Fruit fly (Drosophila melanogaster): ENCODE results near the gene CG3156.

CG3156 gene

dm6 chrX:499589-500041, 11.9 kb downstream of the CG3156 start:
- TF ChIP-seq Sin3A (optimal IDR thresholded peaks at IDR 0.05) (no peak), insv (optimal IDR thresholded peaks at IDR 0.05) (no peak), psq (optimal IDR thresholded peaks at IDR 0.05) (no peak), ttk (optimal IDR thresholded peaks at IDR 0.05) (no peak), Myc (optimal IDR thresholded peaks at IDR 0.05) (no peak), h (optimal IDR thresholded peaks at IDR 0.05) (no peak)

- TF ChIP-seq insv (optimal IDR thresholded peaks at IDR 0.05), result no peak
- no peak for TF ChIP-seq ttk (optimal IDR thresholded peaks at IDR 0.05)
- no peak for TF ChIP-seq Sin3A (optimal IDR thresholded peaks at IDR 0.05)
- no peak for TF ChIP-seq psq (optimal IDR thresholded peaks at IDR 0.05)
- TF ChIP-seq Myc (optimal IDR thresholded peaks at IDR 0.05), result no peak
- no peak for TF ChIP-seq h (optimal IDR thresholded peaks at IDR 0.05)
These were observed 21.4 kb downstream of the CG3156 start, which contains the start of gene arg for dm6 chrX:509117-509516. Gene arg (plus strand): TSS chrX:509435.

dm6 chrX:510528-510927, 22.9 kb downstream of the CG3156 start:
- TF ChIP-seq Myc (optimal IDR thresholded peaks at IDR 0.05), result no peak
- TF ChIP-seq insv (optimal IDR thresholded peaks at IDR 0.05), result no peak
- TF ChIP-seq ttk (optimal IDR thresholded peaks at IDR 0.05), result no peak
- no peak for TF ChIP-seq Sin3A (optimal IDR thresholded peaks at IDR 0.05)

dm6 chrX:512527-512926, 24.8 kb downstream of the CG3156 start:
- TF ChIP-seq psq (optimal IDR thresholded peaks at IDR 0.05), result no peak
- TF ChIP-seq insv (optimal IDR thresholded peaks at IDR 0.05), result no peak
- no peak for TF ChIP-seq ttk (optimal IDR thresholded peaks at IDR 0.05)
- no peak for TF ChIP-seq Sin3A (optimal IDR thresholded peaks at IDR 0.05)
- TF ChIP-seq h (optimal IDR thresholded peaks at IDR 0.05), result no peak
- no peak for TF ChIP-seq Myc (optimal IDR thresholded peaks at IDR 0.05)

- TF ChIP-seq ttk (optimal IDR thresholded peaks at IDR 0.05) (no peak), insv (optimal IDR thresholded peaks at IDR 0.05) (no peak), psq (optimal IDR thresholded peaks at IDR 0.05) (no peak), Sin3A (optimal IDR thresholded peaks at IDR 0.05) (no peak), h (optimal IDR thresholded peaks at IDR 0.05) (no peak), Myc (optimal IDR thresholded peaks at IDR 0.05) (no peak)
These were observed 28.0 kb downstream of the CG3156 start for dm6 chrX:515676-516075.

- TF ChIP-seq psq (optimal IDR thresholded peaks at IDR 0.05) (no peak), h (optimal IDR thresholded peaks at IDR 0.05) (no peak), Myc (optimal IDR thresholded peaks at IDR 0.05) (no peak), insv (optimal IDR thresholded peaks at IDR 0.05) (no peak)
These were observed 31.2 kb downstream of the CG3156 start for dm6 chrX:518858-519257.

dm6 chrX:520215-520861, 32.7 kb downstream of the CG3156 start:
- TF ChIP-seq h (optimal IDR thresholded peaks at IDR 0.05) (no peak), insv (optimal IDR thresholded peaks at IDR 0.05) (no peak), psq (optimal IDR thresholded peaks at IDR 0.05) (no peak), Myc (optimal IDR thresholded peaks at IDR 0.05) (no peak), ttk (optimal IDR thresholded peaks at IDR 0.05) (no peak), Sin3A (optimal IDR thresholded peaks at IDR 0.05) (no peak)

dm6 chrX:521683-522082, 34.0 kb downstream of the CG3156 start:
- no peak for TF ChIP-seq h (optimal IDR thresholded peaks at IDR 0.05)
- TF ChIP-seq psq (optimal IDR thresholded peaks at IDR 0.05), result no peak
- no peak for TF ChIP-seq ttk (optimal IDR thresholded peaks at IDR 0.05)

- TF ChIP-seq Myc (optimal IDR thresholded peaks at IDR 0.05) (no peak), psq (optimal IDR thresholded peaks at IDR 0.05) (no peak), Sin3A (optimal IDR thresholded peaks at IDR 0.05) (no peak)
These were observed 34.8 kb downstream of the CG3156 start for dm6 chrX:522357-523043.

- TF ChIP-seq psq (optimal IDR thresholded peaks at IDR 0.05) (no peak), ttk (optimal IDR thresholded peaks at IDR 0.05) (no peak), insv (optimal IDR thresholded peaks at IDR 0.05) (no peak), Myc (optimal IDR thresholded peaks at IDR 0.05) (no peak), h (optimal IDR thresholded peaks at IDR 0.05) (no peak), Sin3A (optimal IDR thresholded peaks at IDR 0.05) (no peak)
These were observed 35.6 kb downstream of the CG3156 start, which contains the start of gene elav for dm6 chrX:523179-523851. Gene elav (minus strand): TSS chrX:523226.

dm6 chrX:524331-524730, 36.7 kb downstream of the CG3156 start:
- TF ChIP-seq insv (optimal IDR thresholded peaks at IDR 0.05) (no peak), Sin3A (optimal IDR thresholded peaks at IDR 0.05) (no peak), h (optimal IDR thresholded peaks at IDR 0.05) (no peak), psq (optimal IDR thresholded peaks at IDR 0.05) (no peak), ttk (optimal IDR thresholded peaks at IDR 0.05) (no peak), Myc (optimal IDR thresholded peaks at IDR 0.05) (no peak)

- TF ChIP-seq psq (optimal IDR thresholded peaks at IDR 0.05) (no peak), Sin3A (optimal IDR thresholded peaks at IDR 0.05) (no peak), insv (optimal IDR thresholded peaks at IDR 0.05) (no peak), h (optimal IDR thresholded peaks at IDR 0.05) (no peak), Myc (optimal IDR thresholded peaks at IDR 0.05) (no peak), ttk (optimal IDR thresholded peaks at IDR 0.05) (no peak)
These were observed 37.9 kb downstream of the CG3156 start for dm6 chrX:525610-526009.

Data from Kc167 (cell line).